Worm (Caenorhabditis elegans) whole organism, L4/young adult: ENCODE data around the gene phlp-2.

Experiments used
- dao-5 ChIP-seq: sonication (generic microtip); optimal IDR thresholded peaks from 2 replicates; lab custom pipeline; 2016; ENCODE audit warnings: missing genotype, missing genetic modification characterization, moderate library complexity, missing compliant biosample characterization
- him-1 ChIP-seq: sonication (generic microtip); optimal IDR thresholded peaks from 2 replicates; lab custom pipeline; 2016; ENCODE audit warnings: missing genotype, missing genetic modification reagents, missing genetic modification characterization, missing compliant biosample characterization

- no peak for TF ChIP-seq him-1 (tag; lab: Kevin White, UChicago)
- TF ChIP-seq dao-5 (tag; lab: Kevin White, UChicago) = no peak
These were observed 19.6 kb downstream of the phlp-2 start, which contains the start of gene F43C1.5 for ce11 chrIII:4228841-4229240.
